Worm (Caenorhabditis elegans) whole organism, late embryonic: ENCODE measurements around the gene abu-13.
A peak's percentile ranks its signal among the peaks of the same experiment; 100 is the strongest.

Experiments used
- C08G9.2 ChIP-seq: sonication (generic microtip); optimal IDR thresholded peaks from 2 replicates; lab custom pipeline; 2016; ENCODE audit warnings: mild to moderate bottlenecking, missing genetic modification characterization, moderate library complexity, missing compliant biosample characterization
- Y22D7AL.16 ChIP-seq: sonication (generic microtip); optimal IDR thresholded peaks from 2 replicates; lab custom pipeline; 2016; ENCODE audit warnings: missing genetic modification characterization, missing compliant biosample characterization
- ceh-18 ChIP-seq: sonication (generic microtip); optimal IDR thresholded peaks from 2 replicates; lab custom pipeline; 2016; ENCODE audit warnings: missing genetic modification characterization, missing compliant biosample characterization
- ceh-34 ChIP-seq: sonication (generic microtip); optimal IDR thresholded peaks from 2 replicates; lab custom pipeline; 2016; ENCODE audit warnings: mild to moderate bottlenecking, missing genetic modification characterization, missing compliant biosample characterization
- ceh-6 ChIP-seq: fragments of 200-800 bp; sonication (Bioruptor generic); optimal IDR thresholded peaks from 2 replicates; lab custom pipeline; 2018; ENCODE audit warnings: mild to moderate bottlenecking, missing genetic modification characterization, missing compliant biosample characterization
- elt-2 ChIP-seq: sonication (generic microtip); optimal IDR thresholded peaks from 2 replicates; lab custom pipeline; 2016; ENCODE audit warnings: missing genetic modification reagents, missing genetic modification characterization, missing compliant biosample characterization
- eyg-1 ChIP-seq: sonication (generic microtip); optimal IDR thresholded peaks from 2 replicates; lab custom pipeline; 2016; ENCODE audit warnings: missing genotype, missing genetic modification characterization, missing compliant biosample characterization
- hlh-8 ChIP-seq: sonication (generic microtip); optimal IDR thresholded peaks from 2 replicates; lab custom pipeline; 2016; ENCODE audit warnings: missing genotype, missing genetic modification characterization, missing compliant biosample characterization
- nfya-1 ChIP-seq: sonication (generic microtip); optimal IDR thresholded peaks from 2 replicates; lab custom pipeline; 2017; ENCODE audit warnings: missing genetic modification characterization, mild to moderate bottlenecking, missing compliant biosample characterization, antibody characterized with exemption, moderate library complexity
- nhr-11 ChIP-seq: fragments of 150-350 bp; optimal IDR thresholded peaks from 2 replicates; lab custom pipeline; 2014; ENCODE audit warnings: missing biosample characterization, missing genetic modification characterization
- odd-2 ChIP-seq: sonication (generic microtip); optimal IDR thresholded peaks from 2 replicates; lab custom pipeline; 2017; ENCODE audit warnings: antibody characterized with exemption, mild to moderate bottlenecking, missing genetic modification characterization, missing compliant biosample characterization
- pag-3 ChIP-seq: sonication (generic microtip); optimal IDR thresholded peaks from 2 replicates; lab custom pipeline; 2016; ENCODE audit warnings: missing compliant biosample characterization, missing genetic modification characterization, borderline replicate concordance
- pat-9 ChIP-seq: fragments of 200-800 bp; sonication (Bioruptor generic); optimal IDR thresholded peaks from 2 replicates; lab custom pipeline; 2018; ENCODE audit warnings: mild to moderate bottlenecking, missing genetic modification characterization, moderate library complexity, missing compliant biosample characterization
- pros-1 ChIP-seq: fragments of 150-350 bp; optimal IDR thresholded peaks from 2 replicates; lab custom pipeline; 2014; ENCODE audit warnings: missing biosample characterization, missing genetic modification reagents, missing genetic modification characterization
- sox-2 ChIP-seq: fragments of 200-800 bp; sonication (Bioruptor generic); IDR thresholded peaks from 2 replicates; pipeline ENCODE4 v1.3.6; 2022; ENCODE audit warnings: missing genetic modification reagents, missing genetic modification characterization, missing compliant biosample characterization
- tbx-2 ChIP-seq: sonication (generic microtip); optimal IDR thresholded peaks from 2 replicates; lab custom pipeline; 2016; ENCODE audit warnings: missing genetic modification characterization, missing compliant biosample characterization
- ttx-3 ChIP-seq: sonication (generic microtip); optimal IDR thresholded peaks from 2 replicates; lab custom pipeline; 2016; ENCODE audit warnings: missing genetic modification reagents, missing genetic modification characterization, missing compliant biosample characterization
- unc-55 ChIP-seq: sonication (generic microtip); optimal IDR thresholded peaks from 2 replicates; lab custom pipeline; 2017; ENCODE audit warnings: missing biosample characterization, missing genetic modification reagents, missing genetic modification characterization
- zip-5 ChIP-seq: sonication (generic microtip); optimal IDR thresholded peaks from 2 replicates; lab custom pipeline; 2016; ENCODE audit warnings: missing genetic modification characterization, missing compliant biosample characterization

The abu-13 gene

ce11 chrIII:6895166-6895565, 50.5 kb downstream of the abu-13 start:
- TF ChIP-seq unc-55 (GFP tag; lab: Kevin White, UChicago) (peak; percentile 44), odd-2 (tag; lab: Kevin White, UChicago) (no peak), ceh-6 (GFP tag; lab: Kevin White, UChicago) (no peak), ceh-34 (tag; lab: Kevin White, UChicago) (no peak), nhr-11 (no peak), nfya-1 (tag; lab: Kevin White, UChicago) (peak; percentile 19), pag-3 (tag; lab: Kevin White, UChicago) (no peak), tbx-2 (tag; lab: Kevin White, UChicago) (no peak), eyg-1 (tag; lab: Kevin White, UChicago) (no peak), elt-2 (tag; lab: Kevin White, UChicago) (peak; percentile 68), sox-2 (no peak), pros-1 (tag; lab: Kevin White, UChicago) (no peak), zip-5 (tag; lab: Kevin White, UChicago) (no peak), C08G9.2 (tag; lab: Kevin White, UChicago) (no peak), hlh-8 (tag; lab: Kevin White, UChicago) (no peak), Y22D7AL.16 (no peak), pat-9 (tag; lab: Kevin White, UChicago) (no peak), ttx-3 (no peak), ceh-18 (tag; lab: Kevin White, UChicago) (peak; percentile 57)
